Worm (Caenorhabditis elegans) whole organism, mixed stage, embryonic: ENCODE results near the gene C15C8.4.

Experiments
- M03D4.4 ChIP-seq: sonication (generic microtip); optimal IDR thresholded peaks from 2 replicates; lab custom pipeline; 2017; ENCODE audit warnings: mild to moderate bottlenecking, missing genetic modification characterization, missing compliant biosample characterization
- blmp-1 ChIP-seq: fragments of 150-350 bp; optimal IDR thresholded peaks from 2 replicates; lab custom pipeline; 2014; ENCODE audit warnings: missing biosample characterization, missing genetic modification characterization
- ceh-39 ChIP-seq: fragments of 150-350 bp; optimal IDR thresholded peaks from 2 replicates; lab custom pipeline; 2014; ENCODE audit warnings: missing biosample characterization, missing genetic modification characterization
- ceh-43 ChIP-seq: fragments of 200-800 bp; sonication (Bioruptor generic); optimal IDR thresholded peaks from 2 replicates; lab custom pipeline; 2018; ENCODE audit warnings: mild to moderate bottlenecking, missing genetic modification characterization, moderate library complexity, missing compliant biosample characterization
- ceh-83 ChIP-seq: fragments of 200-800 bp; sonication (Bioruptor generic); optimal IDR thresholded peaks from 2 replicates; lab custom pipeline; 2018; ENCODE audit warnings: mild to moderate bottlenecking, missing genetic modification characterization, missing compliant biosample characterization
- ces-1 ChIP-seq: fragments of 150-350 bp; optimal IDR thresholded peaks from 2 replicates; lab custom pipeline; 2014; ENCODE audit warnings: missing biosample characterization, missing genetic modification reagents, missing genetic modification characterization
- drap-1 ChIP-seq: fragments of 200-800 bp; sonication (Bioruptor generic); optimal IDR thresholded peaks from 3 replicates; lab custom pipeline; 2018; ENCODE audit warnings: mild to moderate bottlenecking, missing genetic modification characterization, missing compliant biosample characterization
- elt-1 ChIP-seq: sonication (generic microtip); optimal IDR thresholded peaks from 2 replicates; lab custom pipeline; 2017; ENCODE audit warnings: missing genetic modification characterization, mild to moderate bottlenecking, missing compliant biosample characterization, antibody characterized with exemption, moderate library complexity, borderline replicate concordance; ENCODE audit not compliant: insufficient read depth
- flh-1 ChIP-seq: fragments of 200-800 bp; sonication (Bioruptor generic); optimal IDR thresholded peaks from 2 replicates; lab custom pipeline; 2018; ENCODE audit warnings: mild to moderate bottlenecking, missing genetic modification characterization, moderate library complexity, missing compliant biosample characterization
- ham-2 ChIP-seq: fragments of 200-800 bp; sonication (Bioruptor generic); optimal IDR thresholded peaks from 2 replicates; lab custom pipeline; 2018; ENCODE audit warnings: mild to moderate bottlenecking, missing genetic modification characterization, missing compliant biosample characterization
- hlh-1 ChIP-seq: fragments of 150-350 bp; optimal IDR thresholded peaks from 2 replicates; lab custom pipeline; 2014; ENCODE audit warnings: missing biosample characterization, missing genetic modification reagents, missing genetic modification characterization
- lin-13 ChIP-seq: fragments of 150-350 bp; optimal IDR thresholded peaks from 2 replicates; lab custom pipeline; 2014; ENCODE audit warnings: missing biosample characterization, missing genetic modification characterization
- lsy-2 ChIP-seq: fragments of 150-350 bp; optimal IDR thresholded peaks from 2 replicates; lab custom pipeline; 2014; ENCODE audit warnings: missing biosample characterization, missing genetic modification characterization
- mep-1 ChIP-seq: fragments of 150-350 bp; optimal IDR thresholded peaks from 2 replicates; lab custom pipeline; 2017; ENCODE audit warnings: missing biosample characterization, missing genetic modification reagents, missing genetic modification characterization, inconsistent platforms
- mls-2 ChIP-seq: sonication (generic microtip); optimal IDR thresholded peaks from 2 replicates; lab custom pipeline; 2016; ENCODE audit warnings: mild to moderate bottlenecking, missing genetic modification characterization, moderate library complexity, missing compliant biosample characterization
- nhr-12 ChIP-seq: fragments of 150-350 bp; optimal IDR thresholded peaks from 2 replicates; lab custom pipeline; 2014; ENCODE audit warnings: missing biosample characterization, missing genetic modification characterization
- nhr-2 ChIP-seq: fragments of 150-350 bp; optimal IDR thresholded peaks from 2 replicates; lab custom pipeline; 2014; ENCODE audit warnings: missing biosample characterization, missing genetic modification characterization
- nhr-237 ChIP-seq: fragments of 150-350 bp; optimal IDR thresholded peaks from 2 replicates; lab custom pipeline; 2014; ENCODE audit warnings: missing biosample characterization, missing genetic modification characterization
- nhr-76 ChIP-seq: sonication (generic microtip); optimal IDR thresholded peaks from 2 replicates; lab custom pipeline; 2017; ENCODE audit warnings: missing biosample characterization, missing genetic modification characterization
- pha-4 ChIP-seq: fragments of 150-350 bp; optimal IDR thresholded peaks from 2 replicates; lab custom pipeline; 2018; ENCODE audit warnings: missing biosample characterization, missing genetic modification reagents, missing genetic modification characterization
- sem-2 ChIP-seq: fragments of 200-800 bp; sonication (Bioruptor generic); optimal IDR thresholded peaks from 2 replicates; lab custom pipeline; 2018; ENCODE audit warnings: mild to moderate bottlenecking, missing genetic modification characterization, missing compliant biosample characterization
- snpc-4 ChIP-seq: fragments of 150-350 bp; optimal IDR thresholded peaks from 2 replicates; lab custom pipeline; 2014; ENCODE audit warnings: missing biosample characterization, missing genetic modification characterization
- sptf-1 ChIP-seq: sonication (generic microtip); optimal IDR thresholded peaks from 2 replicates; lab custom pipeline; 2017; ENCODE audit warnings: mild to moderate bottlenecking, missing genetic modification characterization, moderate library complexity, missing compliant biosample characterization
- tbx-8 ChIP-seq: fragments of 200-800 bp; sonication (Bioruptor generic); optimal IDR thresholded peaks from 2 replicates; lab custom pipeline; 2018; ENCODE audit warnings: mild to moderate bottlenecking, missing genetic modification characterization, moderate library complexity, missing compliant biosample characterization
- unc-120 ChIP-seq: sonication (generic microtip); optimal IDR thresholded peaks from 2 replicates; lab custom pipeline; 2017; ENCODE audit warnings: missing genetic modification characterization, missing compliant biosample characterization; ENCODE audit not compliant: poor library complexity, severe bottlenecking
- unc-39 ChIP-seq: fragments of 150-350 bp; optimal IDR thresholded peaks from 2 replicates; lab custom pipeline; 2014; ENCODE audit warnings: missing biosample characterization, missing genetic modification characterization
- unc-62 ChIP-seq: fragments of 150-350 bp; optimal IDR thresholded peaks from 2 replicates; lab custom pipeline; 2014; ENCODE audit warnings: missing biosample characterization, missing genetic modification reagents, missing genetic modification characterization
- zip-8 ChIP-seq: fragments of 150-350 bp; optimal IDR thresholded peaks from 2 replicates; lab custom pipeline; 2014; ENCODE audit warnings: missing biosample characterization, missing genetic modification characterization

Gene C15C8.4

DNA sequence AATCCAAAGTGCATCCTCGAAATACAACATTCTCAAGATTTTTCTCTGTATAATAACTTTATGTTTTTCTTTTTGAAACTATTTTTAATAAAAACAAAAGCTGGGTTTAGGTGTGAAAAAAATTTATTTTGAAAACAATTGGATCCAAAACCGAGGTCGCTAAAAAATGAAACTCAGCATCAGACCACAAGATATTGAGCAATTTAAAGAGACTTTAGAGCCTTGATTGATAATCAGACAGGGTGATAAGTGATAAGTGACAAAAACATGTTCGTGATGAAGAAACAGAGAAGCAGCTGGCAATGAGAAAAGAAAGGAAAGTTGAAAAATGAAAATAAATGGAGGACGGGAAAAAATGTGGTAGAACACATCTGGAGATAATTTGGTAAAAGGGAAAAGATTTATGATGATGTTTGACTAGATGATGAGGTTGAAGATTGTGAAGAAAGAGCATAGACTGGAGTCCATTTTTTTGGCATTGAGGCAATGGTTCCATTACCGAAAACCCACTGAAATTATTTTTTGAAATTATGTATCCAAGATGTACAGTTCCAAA, 4.3 kb upstream of the C15C8.4 start, which contains the start of gene C15C8.6:
Gene C15C8.6, minus strand, starts transcription at position 51 of the 556 bp plus-strand sequence.
- TF ChIP-seq flh-1 (GFP tag; lab: Kevin White, UChicago) (no peak), unc-120 (tag; lab: Kevin White, UChicago) (no peak), drap-1 (GFP tag; lab: Kevin White, UChicago) (no peak), lsy-2 (no peak), blmp-1 (tag; lab: Kevin White, UChicago) (no peak), tbx-8 (GFP tag; lab: Kevin White, UChicago) (no peak), zip-8 (tag; lab: Kevin White, UChicago) (no peak), mep-1 (no peak), ceh-39 (no peak), nhr-237 (tag; lab: Kevin White, UChicago) (no peak), ces-1 (GFP tag; lab: Kevin White, UChicago) (no peak), pha-4 (no peak), unc-62 (GFP tag; lab: Kevin White, UChicago) (no peak), sptf-1 (tag; lab: Kevin White, UChicago) (no peak), mls-2 (tag; lab: Kevin White, UChicago) (no peak)

ce11 chrV:12749558-12749957, 2.3 kb upstream of the C15C8.4 start:
- TF ChIP-seq lin-13 (tag; lab: Kevin White, UChicago) (no peak), tbx-8 (GFP tag; lab: Kevin White, UChicago) (no peak), zip-8 (tag; lab: Kevin White, UChicago) (no peak), snpc-4 (tag; lab: Kevin White, UChicago) (no peak)

DNA sequence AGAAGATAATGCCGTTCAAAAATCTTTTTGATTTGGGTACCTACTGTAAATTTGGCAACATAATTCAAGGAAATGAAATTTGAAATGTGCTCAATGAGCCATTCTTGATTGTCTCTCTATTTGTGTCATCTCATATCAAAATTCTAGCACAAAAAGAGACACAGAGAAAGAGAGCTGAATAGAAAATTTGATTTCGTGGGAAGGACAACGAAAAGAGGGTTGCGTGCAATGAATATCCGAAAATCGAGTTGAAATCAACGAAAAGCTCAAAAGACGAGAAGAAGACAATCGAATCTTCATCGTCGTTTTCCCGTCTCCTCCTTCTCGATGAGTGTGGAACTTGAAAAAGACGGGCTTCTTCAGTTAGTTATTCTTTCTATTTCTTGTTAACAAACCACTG, 593 bp upstream of the C15C8.4 start, which contains the start of gene C15C8.5:
Gene C15C8.5, plus strand, starts transcription at position 152 of the 400 bp plus-strand sequence.
- no peak for TF ChIP-seq nhr-76 (tag; lab: Kevin White, UChicago)
- peak; percentile 97 for TF ChIP-seq ces-1 (GFP tag; lab: Kevin White, UChicago)

ce11 chrV:12744979-12745378, 2.3 kb downstream of the C15C8.4 start, which contains the start of gene C15C8.7:
Gene C15C8.7 (minus strand): TSS chrV:12745050.
- no peak for TF ChIP-seq drap-1 (GFP tag; lab: Kevin White, UChicago)
- TF ChIP-seq, all 35 proteins: peak for 0

DNA sequence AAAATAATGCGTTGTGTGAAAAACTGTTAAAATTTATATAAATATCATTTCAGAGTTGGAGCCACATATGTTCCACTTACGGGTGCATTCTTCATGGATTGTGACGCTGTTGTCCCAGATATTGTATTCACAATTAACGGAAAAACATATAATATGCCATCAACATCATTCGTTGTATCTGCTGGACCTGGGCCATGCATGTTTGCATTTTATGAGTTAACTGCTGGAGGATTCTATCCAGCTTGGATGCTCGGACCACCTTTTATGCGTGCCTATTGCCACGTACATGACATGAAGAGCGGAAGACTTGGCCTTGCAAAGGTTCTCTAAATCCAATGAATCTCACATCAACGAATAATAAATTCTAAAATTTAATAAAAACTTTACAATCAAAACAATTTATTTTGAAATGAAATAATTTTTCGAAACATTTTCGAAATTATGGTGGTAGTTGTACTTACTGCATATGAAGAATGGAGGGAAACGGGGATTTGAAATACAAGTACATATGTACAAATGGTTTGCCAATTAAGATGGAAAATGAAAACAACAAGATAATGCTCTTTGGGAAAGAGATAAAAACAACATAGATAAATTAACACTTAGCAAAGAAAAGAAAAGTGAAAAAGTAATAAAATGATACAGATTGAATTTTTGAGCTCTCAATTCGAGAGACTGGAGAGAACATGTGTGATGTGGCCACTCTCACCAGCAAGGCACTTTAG, 3.3 kb downstream of the C15C8.4 start:
- TF ChIP-seq snpc-4 (tag; lab: Kevin White, UChicago): no peak

DNA sequence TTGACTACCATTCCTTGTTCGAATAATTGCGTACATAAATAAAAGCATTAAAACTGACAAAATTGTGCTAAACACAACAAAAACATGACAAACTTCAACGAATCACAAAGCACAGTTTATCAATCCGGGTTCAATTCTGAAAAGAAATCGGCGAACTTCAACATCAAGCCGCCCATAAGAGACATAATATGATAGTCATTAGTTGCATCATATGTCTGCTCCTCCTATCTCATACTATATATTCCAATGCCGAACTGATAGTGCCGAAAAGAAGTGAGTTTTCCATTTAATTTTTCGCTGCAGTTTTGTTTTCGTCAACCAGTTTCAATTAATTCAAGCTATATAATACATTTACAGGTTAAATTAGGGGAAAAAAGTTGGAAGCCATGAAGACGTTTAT, 5.6 kb downstream of the C15C8.4 start, which contains the start of gene hrg-7:
Gene hrg-7, plus strand, starts transcription at position 358 of the 400 bp plus-strand sequence.
- TF ChIP-seq hlh-1 (tag; lab: Kevin White, UChicago) (no peak), ham-2 (GFP tag; lab: Kevin White, UChicago) (no peak), zip-8 (tag; lab: Kevin White, UChicago) (no peak), nhr-2 (tag; lab: Kevin White, UChicago) (no peak), nhr-237 (tag; lab: Kevin White, UChicago) (no peak), unc-39 (tag; lab: Kevin White, UChicago) (no peak), ces-1 (GFP tag; lab: Kevin White, UChicago) (no peak), sem-2 (GFP tag; lab: Kevin White, UChicago) (no peak), tbx-8 (GFP tag; lab: Kevin White, UChicago) (no peak), nhr-12 (tag; lab: Kevin White, UChicago) (no peak), elt-1 (tag; lab: Kevin White, UChicago) (no peak), M03D4.4 (tag; lab: Kevin White, UChicago) (no peak), mep-1 (no peak), nhr-76 (tag; lab: Kevin White, UChicago) (no peak), unc-120 (tag; lab: Kevin White, UChicago) (no peak), ceh-43 (GFP tag; lab: Kevin White, UChicago) (no peak), ceh-83 (GFP tag; lab: Kevin White, UChicago) (no peak)
